Worm (Caenorhabditis elegans) whole organism, L2 larva: ENCODE results near the gene ZK1010.8.
A peak's percentile ranks its signal among the peaks of the same experiment; 100 is the strongest.

Experiments
- C34F6.9 ChIP-seq: fragments of 150-350 bp; optimal IDR thresholded peaks from 2 replicates; lab custom pipeline; 2014; ENCODE audit warnings: missing biosample characterization, missing genetic modification characterization
- F13H6.1 ChIP-seq: sonication (generic microtip); optimal IDR thresholded peaks from 2 replicates; lab custom pipeline; 2016; ENCODE audit warnings: missing genetic modification characterization, missing compliant biosample characterization
- R02D3.7 ChIP-seq: fragments of 150-350 bp; optimal IDR thresholded peaks from 2 replicates; lab custom pipeline; 2014; ENCODE audit warnings: missing biosample characterization, missing genetic modification characterization
- Y55F3AM.14 ChIP-seq: fragments of 200-800 bp; sonication (Bioruptor generic); optimal IDR thresholded peaks from 2 replicates; lab custom pipeline; 2018; ENCODE audit warnings: mild to moderate bottlenecking, missing genetic modification characterization, missing compliant biosample characterization
- aly-2 ChIP-seq: fragments of 150-350 bp; optimal IDR thresholded peaks from 2 replicates; lab custom pipeline; 2014; ENCODE audit warnings: missing biosample characterization, missing genetic modification characterization
- ama-1 ChIP-seq: fragments of 150-350 bp; optimal IDR thresholded peaks from 2 replicates; lab custom pipeline; 2018; ENCODE audit warnings: inconsistent platforms
- blmp-1 ChIP-seq: sonication (generic microtip); optimal IDR thresholded peaks from 2 replicates; lab custom pipeline; 2017; ENCODE audit warnings: missing genetic modification characterization, mild to moderate bottlenecking, missing compliant biosample characterization, antibody characterized with exemption, moderate library complexity; ENCODE audit not compliant: insufficient read depth
- crh-2 ChIP-seq: sonication (generic microtip); optimal IDR thresholded peaks from 2 replicates; lab custom pipeline; 2017; ENCODE audit warnings: missing biosample characterization, missing genetic modification characterization
- dmd-4 ChIP-seq: sonication (generic microtip); optimal IDR thresholded peaks from 2 replicates; lab custom pipeline; 2017; ENCODE audit warnings: missing biosample characterization, missing genetic modification characterization
- egl-27 ChIP-seq: sonication (generic microtip); optimal IDR thresholded peaks from 3 replicates; lab custom pipeline; 2017; ENCODE audit warnings: missing biosample characterization, missing genetic modification reagents, missing genetic modification characterization
- elt-3 ChIP-seq: sonication (generic microtip); optimal IDR thresholded peaks from 2 replicates; lab custom pipeline; 2017; ENCODE audit warnings: missing biosample characterization, missing genetic modification characterization
- fos-1 ChIP-seq: fragments of 150-350 bp; optimal IDR thresholded peaks from 2 replicates; lab custom pipeline; 2014; ENCODE audit warnings: missing biosample characterization, missing genetic modification characterization
- gmeb-1 ChIP-seq: fragments of 150-350 bp; optimal IDR thresholded peaks from 2 replicates; lab custom pipeline; 2014; ENCODE audit warnings: missing biosample characterization, missing genetic modification characterization
- lin-11 ChIP-seq: fragments of 150-350 bp; sonication (generic microtip); optimal IDR thresholded peaks from 2 replicates; lab custom pipeline; 2014; ENCODE audit warnings: missing biosample characterization, missing genetic modification characterization, inconsistent platforms, mixed read lengths
- lin-13 ChIP-seq: fragments of 150-350 bp; optimal IDR thresholded peaks from 2 replicates; lab custom pipeline; 2014; ENCODE audit warnings: missing biosample characterization, missing genetic modification reagents, missing genetic modification characterization
- lsy-2 ChIP-seq, 2 experiments: fragments of 150-350 bp in 1 of 2; sonication (generic microtip) in 1 of 2; optimal IDR thresholded peaks; 2 replicates each; lab custom pipeline; 2014 to 2017; ENCODE audit warnings: missing biosample characterization in 2 of 2, missing genetic modification characterization in 2 of 2
- mab-5 ChIP-seq: fragments of 150-350 bp; optimal IDR thresholded peaks from 2 replicates; lab custom pipeline; 2014; ENCODE audit warnings: missing biosample characterization, missing genetic modification characterization
- mdl-1 ChIP-seq, 2 experiments: fragments of 150-350 bp in 1 of 2; sonication (generic microtip) in 1 of 2; optimal IDR thresholded peaks; 2 replicates each; lab custom pipeline; 2017; ENCODE audit warnings: missing biosample characterization in 2 of 2, missing genetic modification characterization in 2 of 2
- nhr-11 ChIP-seq: fragments of 150-350 bp; optimal IDR thresholded peaks from 2 replicates; lab custom pipeline; 2014; ENCODE audit warnings: missing biosample characterization, missing genetic modification characterization
- nhr-12 ChIP-seq: fragments of 150-350 bp; optimal IDR thresholded peaks from 2 replicates; lab custom pipeline; 2014; ENCODE audit warnings: missing biosample characterization, missing genetic modification characterization
- nhr-129 ChIP-seq: fragments of 150-350 bp; optimal IDR thresholded peaks from 2 replicates; lab custom pipeline; 2014; ENCODE audit warnings: missing biosample characterization, missing genetic modification characterization
- nhr-237 ChIP-seq: fragments of 150-350 bp; optimal IDR thresholded peaks from 2 replicates; lab custom pipeline; 2014; ENCODE audit warnings: missing biosample characterization, missing genetic modification characterization
- nhr-25 ChIP-seq: fragments of 150-350 bp; sonication (generic microtip); optimal IDR thresholded peaks from 3 replicates; lab custom pipeline; 2014; ENCODE audit warnings: missing biosample characterization, missing genetic modification characterization
- nhr-77 ChIP-seq: fragments of 150-350 bp; optimal IDR thresholded peaks from 2 replicates; lab custom pipeline; 2014; ENCODE audit warnings: missing biosample characterization, missing genetic modification characterization
- peb-1 ChIP-seq: fragments of 150-350 bp; optimal IDR thresholded peaks from 2 replicates; lab custom pipeline; 2014; ENCODE audit warnings: missing biosample characterization, missing genetic modification characterization
- sem-4 ChIP-seq: fragments of 150-350 bp; optimal IDR thresholded peaks from 2 replicates; lab custom pipeline; 2014; ENCODE audit warnings: missing biosample characterization, missing genetic modification reagents, missing genetic modification characterization
- skn-1 ChIP-seq: sonication (generic microtip); optimal IDR thresholded peaks from 2 replicates; lab custom pipeline; 2017; ENCODE audit warnings: missing biosample characterization, missing genetic modification characterization
- sma-3 ChIP-seq: sonication (generic microtip); optimal IDR thresholded peaks from 2 replicates; lab custom pipeline; 2016; ENCODE audit warnings: missing genetic modification reagents, missing genetic modification characterization, missing compliant biosample characterization
- sma-9 ChIP-seq, 2 experiments: fragments of 150-350 bp in 1 of 2; sonication (generic microtip) in 1 of 2; optimal IDR thresholded peaks; 2 replicates each; lab custom pipeline; 2014 to 2016; ENCODE audit warnings: missing genetic modification characterization in 2 of 2, mild to moderate bottlenecking in 1 of 2, missing biosample characterization in 1 of 2, missing compliant biosample characterization in 1 of 2, missing genetic modification reagents in 1 of 2, moderate library complexity in 1 of 2
- snpc-4 ChIP-seq: fragments of 150-350 bp; optimal IDR thresholded peaks from 2 replicates; lab custom pipeline; 2014; ENCODE audit warnings: missing biosample characterization, missing genetic modification characterization
- unc-39 ChIP-seq: fragments of 150-350 bp; optimal IDR thresholded peaks from 2 replicates; lab custom pipeline; 2014; ENCODE audit warnings: missing biosample characterization, missing genetic modification characterization
- unc-55 ChIP-seq: fragments of 150-350 bp; sonication (generic microtip); optimal IDR thresholded peaks from 3 replicates; lab custom pipeline; 2014; ENCODE audit warnings: missing biosample characterization, missing genetic modification reagents, missing genetic modification characterization
- zag-1 ChIP-seq: fragments of 150-350 bp; optimal IDR thresholded peaks from 2 replicates; lab custom pipeline; 2014; ENCODE audit warnings: missing biosample characterization, missing genetic modification characterization
- ztf-11 ChIP-seq: sonication (generic microtip); optimal IDR thresholded peaks from 2 replicates; lab custom pipeline; 2017; ENCODE audit warnings: missing biosample characterization, missing genetic modification characterization
- ztf-4 ChIP-seq: fragments of 150-350 bp; optimal IDR thresholded peaks from 2 replicates; lab custom pipeline; 2014; ENCODE audit warnings: missing biosample characterization, missing genetic modification characterization

ZK1010.8 gene

DNA sequence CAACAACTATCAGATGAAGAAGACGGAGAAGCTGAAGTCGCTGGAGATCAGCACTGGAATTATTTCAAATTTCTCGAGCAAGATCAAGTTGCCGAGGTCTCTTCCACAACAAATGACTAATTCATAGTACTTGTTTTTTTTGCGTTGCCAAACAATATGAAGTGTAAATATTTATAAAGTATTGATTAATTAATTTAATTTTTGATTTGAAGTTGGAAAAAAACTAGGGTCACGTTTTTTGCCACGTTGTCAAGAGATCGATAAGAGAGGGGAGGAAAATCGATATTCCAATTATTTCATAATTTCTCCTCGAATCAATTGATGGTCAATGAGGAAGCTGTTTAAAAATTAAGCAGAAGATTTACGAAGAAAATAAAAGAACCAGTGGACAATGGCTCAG lies 4.7 kb upstream of the ZK1010.8 start, which contains the start of gene snf-7:
Gene snf-7 (plus strand): TSS at position 301 of the 400 bp plus-strand sequence.
- TF ChIP-seq elt-3 (tag; lab: Kevin White, UChicago) (no peak), Y55F3AM.14 (no peak), gmeb-1 (tag; lab: Kevin White, UChicago) (no peak), egl-27 (tag; lab: Kevin White, UChicago) (no peak), skn-1 (tag; lab: Kevin White, UChicago) (no peak), crh-2 (tag; lab: Kevin White, UChicago) (no peak), sma-3 (GFP tag; lab: Kevin White, UChicago) (no peak), C34F6.9 (tag; lab: Kevin White, UChicago) (no peak), lin-11 (tag; lab: Kevin White, UChicago) (no peak), mab-5 (tag; lab: Kevin White, UChicago) (no peak), blmp-1 (no peak), nhr-129 (no peak), ztf-4 (tag; lab: Kevin White, UChicago) (no peak), ama-1 (no peak)
- TF ChIP-seq, all 48 proteins: peak for 0

DNA sequence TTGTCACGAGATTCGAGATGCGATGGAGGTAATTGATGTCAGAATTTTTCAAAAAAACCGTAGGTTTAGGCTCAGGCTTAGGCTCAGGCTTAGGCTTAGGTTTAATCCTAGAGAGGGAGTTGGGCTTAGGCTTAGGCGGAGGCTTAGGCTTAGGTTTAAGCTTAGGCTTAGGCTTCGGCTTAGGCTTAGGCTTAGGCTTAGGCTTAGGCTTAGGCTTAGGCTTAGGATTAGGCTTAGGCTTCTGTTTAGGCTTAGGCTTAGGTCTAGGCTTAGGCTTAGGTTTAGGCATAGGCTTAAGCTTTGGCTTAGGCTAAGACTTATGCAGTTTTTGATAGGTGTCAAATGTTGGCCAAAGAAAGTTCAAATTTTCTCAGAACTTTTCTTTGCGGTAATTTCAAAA lies 3.8 kb upstream of the ZK1010.8 start:
- TF ChIP-seq nhr-11 (tag; lab: Kevin White, UChicago) (no peak), Y55F3AM.14 (no peak), blmp-1 (no peak), aly-2 (no peak), peb-1 (tag; lab: Kevin White, UChicago) (no peak), nhr-77 (tag; lab: Kevin White, UChicago) (no peak), ztf-11 (no peak), snpc-4 (tag; lab: Kevin White, UChicago) (no peak), sma-9 (GFP tag; optimal IDR thresholded peaks at IDR 0.05; lab: Kevin White, UChicago) (no peak), sma-9 (tag; optimal IDR thresholded peaks at IDR 0.05; lab: Kevin White, UChicago) (no peak), lin-13 (GFP tag; lab: Kevin White, UChicago) (no peak), mab-5 (tag; lab: Kevin White, UChicago) (no peak), nhr-12 (no peak)
- TF ChIP-seq, all 48 proteins: peak for 0

DNA sequence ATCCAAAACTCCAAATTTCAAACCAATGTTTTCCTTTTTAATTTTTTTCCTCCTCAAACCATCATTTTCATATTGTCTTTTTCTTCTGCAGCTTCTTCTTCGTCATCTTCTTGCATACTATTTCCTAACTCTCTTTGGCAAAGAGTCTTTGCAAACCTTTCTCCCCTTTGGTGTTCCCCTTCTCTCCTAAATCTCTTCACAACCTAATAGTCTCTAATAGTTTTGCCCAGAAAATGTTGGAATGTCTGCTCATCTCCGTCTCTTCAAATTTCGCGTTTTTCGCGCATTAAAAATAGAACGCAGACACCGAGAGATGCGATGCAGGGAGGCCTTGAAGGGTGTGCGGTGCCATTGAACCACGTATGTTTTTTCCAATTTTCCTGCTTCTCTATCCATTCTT lies 1.6 kb upstream of the ZK1010.8 start, which contains the start of gene ZK1010.10:
Gene ZK1010.10 (plus strand): TSS at position 286 of the 400 bp plus-strand sequence.
- peak; percentile 90 for TF ChIP-seq unc-55 (GFP tag; lab: Kevin White, UChicago)
- no peak for TF ChIP-seq skn-1 (tag; lab: Kevin White, UChicago)
- TF ChIP-seq gmeb-1 (tag; lab: Kevin White, UChicago), result peak; percentile 14
- TF ChIP-seq zag-1 (tag; lab: Kevin White, UChicago), result peak; percentile 7
- no peak for TF ChIP-seq lin-11 (tag; lab: Kevin White, UChicago)
- TF ChIP-seq mdl-1 (tag; optimal IDR thresholded peaks at IDR 0.05; lab: Kevin White, UChicago), result no peak
- no peak for TF ChIP-seq sma-3 (GFP tag; lab: Kevin White, UChicago)
- no peak for TF ChIP-seq nhr-25 (tag; lab: Kevin White, UChicago)
- TF ChIP-seq nhr-129, result peak; percentile 46
- no peak for TF ChIP-seq peb-1 (tag; lab: Kevin White, UChicago)
- no peak for TF ChIP-seq unc-39 (tag; lab: Kevin White, UChicago)
- TF ChIP-seq C34F6.9 (tag; lab: Kevin White, UChicago), result peak; percentile 69
- TF ChIP-seq Y55F3AM.14, result no peak
- peak; percentile 55 for TF ChIP-seq fos-1 (tag; lab: Kevin White, UChicago)
- TF ChIP-seq sem-4, result peak; percentile 55
- peak; percentile 71 for TF ChIP-seq crh-2 (tag; lab: Kevin White, UChicago)
- peak in 1 of 2 experiments; percentile 70 for TF ChIP-seq lsy-2 (tag; optimal IDR thresholded peaks at IDR 0.05; lab: Kevin White, UChicago)
- peak; percentile 12 for TF ChIP-seq mab-5 (tag; lab: Kevin White, UChicago)
- no peak for TF ChIP-seq nhr-77 (tag; lab: Kevin White, UChicago)
- TF ChIP-seq F13H6.1 (tag; lab: Kevin White, UChicago), result peak; percentile 30
- TF ChIP-seq egl-27 (tag; lab: Kevin White, UChicago), result peak; percentile 18

DNA sequence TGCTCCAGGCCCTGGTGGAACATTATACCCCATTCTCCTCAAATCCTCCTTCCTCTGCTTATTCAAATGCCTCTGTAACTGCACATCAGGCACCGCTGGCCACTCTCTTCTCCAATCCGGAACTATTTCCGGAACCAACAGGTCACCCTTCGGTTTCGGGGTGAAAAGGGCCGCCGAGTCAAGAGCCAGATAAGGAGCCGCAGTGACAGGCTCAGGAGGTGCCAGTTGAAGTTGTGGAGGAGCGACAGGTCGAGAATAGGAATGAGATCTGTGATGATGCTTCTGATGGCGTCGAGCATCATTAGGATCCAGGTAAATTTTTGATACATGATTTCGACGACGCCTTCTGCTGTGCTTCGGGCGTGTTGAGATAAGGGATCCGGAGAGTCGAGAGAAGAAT lies 2.2 kb downstream of the ZK1010.8 start:
- TF ChIP-seq sem-4, result no peak
- TF ChIP-seq nhr-237 (tag; lab: Kevin White, UChicago), result no peak
- TF ChIP-seq nhr-12, result no peak
- TF ChIP-seq R02D3.7, result no peak
- TF ChIP-seq dmd-4 (tag; lab: Kevin White, UChicago), result no peak
- no peak for TF ChIP-seq ztf-11
